Fruit fly (Drosophila melanogaster): ENCODE measurements around the gene Ctps.

Ctps gene

dm6 chr3L:15072149-15072548, 25.6 kb upstream of the Ctps start (continued):
- peak; percentile 71 for TF ChIP-seq CG11504 (tag; optimal IDR thresholded peaks at IDR 0.05)
- TF ChIP-seq grn (GFP tag; optimal IDR thresholded peaks at IDR 0.05), result no peak
- TF ChIP-seq Nf-YC (tag; optimal IDR thresholded peaks at IDR 0.05), result no peak
- peak; percentile 11 for TF ChIP-seq pzg (GFP tag; optimal IDR thresholded peaks at IDR 0.05)
- no peak for TF ChIP-seq CG2202 (tag; optimal IDR thresholded peaks at IDR 0.05)
- no peak for TF ChIP-seq HLH54F (GFP tag; optimal IDR thresholded peaks at IDR 0.05)
- no peak for TF ChIP-seq CG11723 (GFP tag; optimal IDR thresholded peaks at IDR 0.05)
- TF ChIP-seq Oaz (GFP tag; IDR thresholded peaks at IDR 0.05), result no peak
- no peak for TF ChIP-seq B-H2 (GFP tag; optimal IDR thresholded peaks at IDR 0.05)
- TF ChIP-seq CG34224 (GFP tag; IDR thresholded peaks at IDR 0.05; ENCODE audit: partially characterized antibody), result no peak
- TF ChIP-seq stwl (tag; optimal IDR thresholded peaks at IDR 0.05), result peak; percentile 46
- TF ChIP-seq CG4424 (GFP tag; optimal IDR thresholded peaks at IDR 0.05), result no peak
- TF ChIP-seq CG4404 (GFP tag; IDR thresholded peaks at IDR 0.05), result no peak
- TF ChIP-seq CG17612 (GFP tag; IDR thresholded peaks at IDR 0.05), result no peak
- TF ChIP-seq amos (GFP tag; IDR thresholded peaks at IDR 0.05; ENCODE audit: partially characterized antibody), result peak; percentile 19; the same call in 1 of the 2 replicates
- no peak for TF ChIP-seq fd64A (GFP tag; optimal IDR thresholded peaks at IDR 0.05)
- no peak for TF ChIP-seq CG18011 (GFP tag; optimal IDR thresholded peaks at IDR 0.05)
- TF ChIP-seq CG10147 (GFP tag; optimal IDR thresholded peaks at IDR 0.05), result no peak
- TF ChIP-seq shn (GFP tag; optimal IDR thresholded peaks at IDR 0.05), result no peak
- no peak for TF ChIP-seq YL-1 (GFP tag; optimal IDR thresholded peaks at IDR 0.05)
- no peak for TF ChIP-seq CG12391 (tag; optimal IDR thresholded peaks at IDR 0.05)
- no peak for TF ChIP-seq CG5180 (GFP tag; optimal IDR thresholded peaks at IDR 0.05)
- no peak for TF ChIP-seq CG4707 (GFP tag; optimal IDR thresholded peaks at IDR 0.05)
- TF ChIP-seq CG17359 (tag; optimal IDR thresholded peaks at IDR 0.05), result no peak
- TF ChIP-seq wdn (GFP tag; IDR thresholded peaks at IDR 0.05), result no peak
- no peak for TF ChIP-seq Xrp1 (GFP tag; IDR thresholded peaks at IDR 0.05)
- no peak for TF ChIP-seq jigr1 (GFP tag; IDR thresholded peaks at IDR 0.05)
- TF ChIP-seq cg (GFP tag; optimal IDR thresholded peaks at IDR 0.05), result no peak
- no peak for TF ChIP-seq crol (GFP tag; IDR thresholded peaks at IDR 0.05)
- TF ChIP-seq Fer3 (tag; optimal IDR thresholded peaks at IDR 0.05), result no peak
- peak; percentile 3 for TF ChIP-seq CG31365 (tag; optimal IDR thresholded peaks at IDR 0.05)
- no peak for TF ChIP-seq D (optimal IDR thresholded peaks at IDR 0.05)
- no peak for TF ChIP-seq D (GFP tag; optimal IDR thresholded peaks at IDR 0.05)
- peak; percentile 52; the same call in 1 of the 2 replicates for TF ChIP-seq bbx (GFP tag; IDR thresholded peaks at IDR 0.05; ENCODE audit: partially characterized antibody)
- TF ChIP-seq CG1529 (GFP tag; optimal IDR thresholded peaks at IDR 0.05), result no peak
- no peak for TF ChIP-seq lbe (GFP tag; optimal IDR thresholded peaks at IDR 0.05)
- TF ChIP-seq Atf3 (GFP tag; optimal IDR thresholded peaks at IDR 0.05), result no peak
- TF ChIP-seq Dp (GFP tag; optimal IDR thresholded peaks at IDR 0.05), result peak; percentile 5
- TF ChIP-seq CG17186 (GFP tag; optimal IDR thresholded peaks at IDR 0.05), result no peak
- TF ChIP-seq Adf1 (GFP tag; IDR thresholded peaks at IDR 0.05), result no peak
- no peak for TF ChIP-seq tin (GFP tag; optimal IDR thresholded peaks at IDR 0.05)
- peak; percentile 69; the same call in 1 of the 3 replicates for TF ChIP-seq z (GFP tag; IDR thresholded peaks at IDR 0.05)
- TF ChIP-seq Hr78 (GFP tag; optimal IDR thresholded peaks at IDR 0.05), result no peak
- no peak for TF ChIP-seq lmd (GFP tag; IDR thresholded peaks at IDR 0.05)
- no peak for TF ChIP-seq rib (GFP tag; IDR thresholded peaks at IDR 0.05)
- no peak for TF ChIP-seq CG4282 (GFP tag; optimal IDR thresholded peaks at IDR 0.05)
- no peak for TF ChIP-seq CG12659 (GFP tag; optimal IDR thresholded peaks at IDR 0.05)
- no peak for TF ChIP-seq nom (GFP tag; optimal IDR thresholded peaks at IDR 0.05)
- TF ChIP-seq CG11247 (GFP tag; IDR thresholded peaks at IDR 0.05), result no peak
- TF ChIP-seq hbn (GFP tag; IDR thresholded peaks at IDR 0.05; ENCODE audit: partially characterized antibody), result no peak
- TF ChIP-seq eve (GFP tag; optimal IDR thresholded peaks at IDR 0.05), result no peak

Measured in whole organism, embryonic.